Fruit fly (Drosophila melanogaster): ENCODE results near the gene Atg14.

Gene Atg14

dm6 chr3R:29088938-29089661, 27.1 kb upstream of the Atg14 start:
- peak; percentile 24; the same call in 1 of the 2 replicates for TF ChIP-seq Ets98B (GFP tag; IDR thresholded peaks at IDR 0.05)
- TF ChIP-seq Pif1B (GFP tag; optimal IDR thresholded peaks at IDR 0.05), result peak; percentile 52
- TF ChIP-seq D1 (tag; optimal IDR thresholded peaks at IDR 0.05), result no peak
- peak; percentile 52 for TF ChIP-seq Pif1A (GFP tag; optimal IDR thresholded peaks at IDR 0.05)
- TF ChIP-seq CG13204 (GFP tag; optimal IDR thresholded peaks at IDR 0.05), result no peak
- peak; percentile 51 for TF ChIP-seq CG8159 (tag; optimal IDR thresholded peaks at IDR 0.05)
- no peak for TF ChIP-seq CG32121 (GFP tag; IDR thresholded peaks at IDR 0.05)
- peak; percentile 61 for TF ChIP-seq CG8301 (tag; optimal IDR thresholded peaks at IDR 0.05)
- peak; percentile 55; the same call in 1 of the 3 replicates for TF ChIP-seq CG4496 (GFP tag; IDR thresholded peaks at IDR 0.05)
- no peak for TF ChIP-seq rn (GFP tag; IDR thresholded peaks at IDR 0.05)
- TF ChIP-seq CG17806 (tag; optimal IDR thresholded peaks at IDR 0.05), result peak; percentile 54
- TF ChIP-seq CG9948 (tag; optimal IDR thresholded peaks at IDR 0.05), result peak; percentile 59
- TF ChIP-seq CG34367 (tag; optimal IDR thresholded peaks at IDR 0.05), result peak; percentile 32
- TF ChIP-seq gl (tag; optimal IDR thresholded peaks at IDR 0.05), result no peak
- TF ChIP-seq fd96Ca (GFP tag; IDR thresholded peaks at IDR 0.05), result no peak
- peak; percentile 39 for TF ChIP-seq Snoo (tag; optimal IDR thresholded peaks at IDR 0.05)
- TF ChIP-seq CG15710 (tag; optimal IDR thresholded peaks at IDR 0.05), result peak; percentile 34
- no peak for TF ChIP-seq CG12605 (GFP tag; IDR thresholded peaks at IDR 0.05)
- TF ChIP-seq CG10348 (GFP tag; IDR thresholded peaks at IDR 0.05), result no peak
- no peak for TF ChIP-seq EcR (GFP tag; optimal IDR thresholded peaks at IDR 0.05)
- TF ChIP-seq CG14655 (GFP tag; optimal IDR thresholded peaks at IDR 0.05), result peak; percentile 72

dm6 chr3R:29089662-29090007, 26.6 kb upstream of the Atg14 start:
- TF ChIP-seq CG8159 (tag; optimal IDR thresholded peaks at IDR 0.05) (no peak), CG10348 (GFP tag; IDR thresholded peaks at IDR 0.05) (no peak), fd96Ca (GFP tag; IDR thresholded peaks at IDR 0.05) (no peak), Pif1B (GFP tag; optimal IDR thresholded peaks at IDR 0.05) (no peak), EcR (GFP tag; optimal IDR thresholded peaks at IDR 0.05) (no peak), Ets98B (GFP tag; IDR thresholded peaks at IDR 0.05) (no peak), CG14655 (GFP tag; optimal IDR thresholded peaks at IDR 0.05) (peak; percentile 57), CG32121 (GFP tag; IDR thresholded peaks at IDR 0.05) (peak; percentile 33; the same call in 1 of the 2 replicates), CG34367 (tag; optimal IDR thresholded peaks at IDR 0.05) (no peak), CG8301 (tag; optimal IDR thresholded peaks at IDR 0.05) (peak; percentile 36), gl (tag; optimal IDR thresholded peaks at IDR 0.05) (no peak), rn (GFP tag; IDR thresholded peaks at IDR 0.05) (no peak), CG15710 (tag; optimal IDR thresholded peaks at IDR 0.05) (no peak), CG13204 (GFP tag; optimal IDR thresholded peaks at IDR 0.05) (no peak), Pif1A (GFP tag; optimal IDR thresholded peaks at IDR 0.05) (no peak), CG9948 (tag; optimal IDR thresholded peaks at IDR 0.05) (no peak), D1 (tag; optimal IDR thresholded peaks at IDR 0.05) (no peak), CG17806 (tag; optimal IDR thresholded peaks at IDR 0.05) (no peak), CG4496 (GFP tag; IDR thresholded peaks at IDR 0.05) (peak; percentile 60; the same call in 1 of the 3 replicates), Snoo (tag; optimal IDR thresholded peaks at IDR 0.05) (no peak), CG12605 (GFP tag; IDR thresholded peaks at IDR 0.05) (no peak)

- TF ChIP-seq D1 (tag; optimal IDR thresholded peaks at IDR 0.05) (no peak), CG13204 (GFP tag; optimal IDR thresholded peaks at IDR 0.05) (no peak), CG34367 (tag; optimal IDR thresholded peaks at IDR 0.05) (peak; percentile 58), CG14655 (GFP tag; optimal IDR thresholded peaks at IDR 0.05) (peak; percentile 60), CG8159 (tag; optimal IDR thresholded peaks at IDR 0.05) (peak; percentile 73), Pif1A (GFP tag; optimal IDR thresholded peaks at IDR 0.05) (peak; percentile 59), gl (tag; optimal IDR thresholded peaks at IDR 0.05) (no peak), CG17806 (tag; optimal IDR thresholded peaks at IDR 0.05) (peak; percentile 76), CG32121 (GFP tag; IDR thresholded peaks at IDR 0.05) (no peak), CG9948 (tag; optimal IDR thresholded peaks at IDR 0.05) (peak; percentile 77), fd96Ca (GFP tag; IDR thresholded peaks at IDR 0.05) (peak; percentile 61; the same call in 2 of the 3 replicates), CG8301 (tag; optimal IDR thresholded peaks at IDR 0.05) (peak; percentile 48), CG10348 (GFP tag; IDR thresholded peaks at IDR 0.05) (no peak), CG15710 (tag; optimal IDR thresholded peaks at IDR 0.05) (peak; percentile 58), Snoo (tag; optimal IDR thresholded peaks at IDR 0.05) (peak; percentile 13), CG12605 (GFP tag; IDR thresholded peaks at IDR 0.05) (no peak), CG4496 (GFP tag; IDR thresholded peaks at IDR 0.05) (no peak; the same call in 2 of the 3 replicates), rn (GFP tag; IDR thresholded peaks at IDR 0.05) (no peak), EcR (GFP tag; optimal IDR thresholded peaks at IDR 0.05) (no peak), Pif1B (GFP tag; optimal IDR thresholded peaks at IDR 0.05) (peak; percentile 15), Ets98B (GFP tag; IDR thresholded peaks at IDR 0.05) (peak; percentile 25; the same call in 1 of the 2 replicates)
Observed at dm6 chr3R:29091609-29092008, 24.6 kb upstream of the Atg14 start.

dm6 chr3R:29094152-29094551, 22.0 kb upstream of the Atg14 start:
- TF ChIP-seq CG8301 (tag; optimal IDR thresholded peaks at IDR 0.05) (peak; percentile 84), rn (GFP tag; IDR thresholded peaks at IDR 0.05) (no peak), CG12605 (GFP tag; IDR thresholded peaks at IDR 0.05) (peak; percentile 48; the same call in 1 of the 2 replicates), CG10348 (GFP tag; IDR thresholded peaks at IDR 0.05) (no peak), CG4496 (GFP tag; IDR thresholded peaks at IDR 0.05) (peak; percentile 62; the same call in 1 of the 3 replicates), CG8159 (tag; optimal IDR thresholded peaks at IDR 0.05) (peak; percentile 78), CG32121 (GFP tag; IDR thresholded peaks at IDR 0.05) (peak; percentile 27; the same call in 1 of the 2 replicates), Ets98B (GFP tag; IDR thresholded peaks at IDR 0.05) (no peak; the same call in 1 of the 2 replicates), gl (tag; optimal IDR thresholded peaks at IDR 0.05) (peak; percentile 57), D1 (tag; optimal IDR thresholded peaks at IDR 0.05) (peak; percentile 27), CG34367 (tag; optimal IDR thresholded peaks at IDR 0.05) (peak; percentile 70), EcR (GFP tag; optimal IDR thresholded peaks at IDR 0.05) (no peak), CG13204 (GFP tag; optimal IDR thresholded peaks at IDR 0.05) (peak; percentile 17), CG15710 (tag; optimal IDR thresholded peaks at IDR 0.05) (peak; percentile 66), Snoo (tag; optimal IDR thresholded peaks at IDR 0.05) (peak; percentile 8), CG9948 (tag; optimal IDR thresholded peaks at IDR 0.05) (peak; percentile 81), fd96Ca (GFP tag; IDR thresholded peaks at IDR 0.05) (peak; percentile 79), CG17806 (tag; optimal IDR thresholded peaks at IDR 0.05) (peak; percentile 81), Pif1B (GFP tag; optimal IDR thresholded peaks at IDR 0.05) (peak; percentile 32), Pif1A (GFP tag; optimal IDR thresholded peaks at IDR 0.05) (peak; percentile 65), CG14655 (GFP tag; optimal IDR thresholded peaks at IDR 0.05) (peak; percentile 88)

All from whole organism, pupa.